Fruit fly (Drosophila melanogaster) whole organism, wandering third instar larva: ENCODE data around the gene CG10877.

Experiments
- Hr78 ChIP-seq: fragments of >200 bp; optimal IDR thresholded peaks from 2 replicates; lab custom pipeline; 2017; ENCODE audit warnings: missing biosample characterization, missing genetic modification characterization
- dsf ChIP-seq: sonication (Bioruptor generic); optimal IDR thresholded peaks from 2 replicates; lab custom pipeline; 2016; ENCODE audit warnings: missing biosample characterization, missing genetic modification characterization, borderline replicate concordance

DNA sequence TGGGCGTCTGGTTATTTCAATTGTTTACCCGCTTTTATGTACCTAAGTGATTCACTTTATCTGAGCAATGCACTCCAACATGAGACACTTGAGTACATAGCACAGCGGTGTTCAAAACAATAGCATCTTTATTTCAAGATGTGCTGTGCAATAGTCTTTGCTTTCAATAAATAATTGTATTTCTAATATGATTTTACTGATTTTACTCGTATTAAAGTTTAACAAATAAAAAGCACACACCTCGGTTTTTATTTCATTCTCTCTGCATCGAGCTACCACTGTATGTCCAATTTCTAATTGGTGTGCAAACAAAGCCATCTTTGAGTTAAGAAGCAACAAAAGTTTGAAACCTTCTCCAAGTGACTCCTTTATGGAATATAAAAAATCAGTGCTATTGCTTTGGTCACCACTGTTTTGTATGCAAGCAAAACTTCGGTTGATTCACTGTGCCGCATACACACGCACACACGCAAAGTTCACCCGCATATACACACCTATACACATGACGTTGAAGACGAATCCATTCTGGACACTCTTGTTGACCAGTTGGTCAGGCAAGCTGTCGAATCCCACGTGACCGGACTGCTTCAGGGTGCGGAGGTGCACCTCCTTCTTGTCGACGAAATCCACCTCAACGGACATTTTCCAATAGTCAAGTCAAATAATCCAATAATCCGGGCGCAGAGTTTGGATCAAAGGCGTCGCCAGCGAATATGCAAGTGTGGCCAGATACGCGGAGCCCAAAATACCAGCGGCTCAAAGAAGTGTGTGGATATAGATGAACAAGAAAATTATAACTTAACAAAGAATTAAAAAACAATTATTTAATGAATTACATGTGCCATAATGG lies 24.0 kb upstream of the CG10877 start, which contains the start of gene Septin2:
- TF ChIP-seq dsf: peak; percentile 77
- no peak for TF ChIP-seq Hr78 (GFP tag; lab: Kevin White, UChicago)
